Worm (Caenorhabditis elegans) whole organism, L1 larva: ENCODE measurements around the gene C18E9.7.

Experiments
- blmp-1 ChIP-seq: fragments of 150-350 bp; optimal IDR thresholded peaks from 2 replicates; lab custom pipeline; 2014; ENCODE audit warnings: missing biosample characterization, missing genetic modification characterization
- ceh-82 ChIP-seq, 3 experiments: fragments of 150-350 bp in 1 of 3; sonication (generic microtip) in 2 of 3; optimal IDR thresholded peaks; 2 replicates each; lab custom pipeline; 2014 to 2017; ENCODE audit warnings: missing biosample characterization in 3 of 3, missing genetic modification characterization in 3 of 3
- dsc-1 ChIP-seq: sonication (generic microtip); optimal IDR thresholded peaks from 2 replicates; lab custom pipeline; 2016; ENCODE audit warnings: mild to moderate bottlenecking, missing genetic modification characterization, missing compliant biosample characterization
- efl-1 ChIP-seq, 4 experiments: fragments of 150-350 bp; optimal IDR thresholded peaks in 3 of 4; peaks in 1 of 4; 1 replicate in 1 of 4; 2 replicates in 3 of 4; lab custom pipeline; 2014; ENCODE audit warnings: missing biosample characterization in 2 of 4, missing genetic modification characterization in 2 of 4, missing genetic modification reagents in 2 of 4
- efl-3 ChIP-seq: fragments of 200-800 bp; sonication (Bioruptor generic); optimal IDR thresholded peaks from 2 replicates; lab custom pipeline; 2018; ENCODE audit warnings: mild to moderate bottlenecking, missing genetic modification characterization, missing compliant biosample characterization
- egl-13 ChIP-seq: sonication (generic microtip); optimal IDR thresholded peaks from 2 replicates; lab custom pipeline; 2016; ENCODE audit warnings: missing genotype, missing genetic modification reagents, missing genetic modification characterization, missing compliant biosample characterization
- elt-2 ChIP-seq: sonication (generic microtip); optimal IDR thresholded peaks from 2 replicates; lab custom pipeline; 2016; ENCODE audit warnings: missing genetic modification characterization, mild to moderate bottlenecking, inconsistent platforms, missing compliant biosample characterization, missing genetic modification reagents
- elt-3 ChIP-seq, 6 experiments: fragments of 150-350 bp in 1 of 6; sonication (generic microtip); optimal IDR thresholded peaks; 2 replicates each; lab custom pipeline; 2017 to 2018; ENCODE audit warnings: missing biosample characterization in 6 of 6, missing genetic modification characterization in 6 of 6, inconsistent platforms in 1 of 6
- ets-5 ChIP-seq: fragments of 200-800 bp; sonication (Bioruptor generic); IDR thresholded peaks from 2 replicates; pipeline ENCODE4 v1.3.6; 2022; ENCODE audit warnings: missing genetic modification characterization, missing compliant biosample characterization
- fkh-8 ChIP-seq: sonication (generic microtip); optimal IDR thresholded peaks from 2 replicates; lab custom pipeline; 2016; ENCODE audit warnings: mild to moderate bottlenecking, missing genetic modification characterization, missing compliant biosample characterization
- hlh-17 ChIP-seq: fragments of 200-800 bp; sonication (Bioruptor generic); optimal IDR thresholded peaks from 2 replicates; lab custom pipeline; 2018; ENCODE audit warnings: missing genetic modification characterization, mild to moderate bottlenecking, missing compliant biosample characterization, moderate library complexity, borderline replicate concordance
- irx-1 ChIP-seq: sonication (generic microtip); optimal IDR thresholded peaks from 2 replicates; lab custom pipeline; 2016; ENCODE audit warnings: missing genetic modification characterization, missing compliant biosample characterization
- isw-1 ChIP-seq: fragments of 200-800 bp; sonication (Bioruptor generic); IDR thresholded peaks from 2 replicates; pipeline ENCODE4 v1.3.6; 2022; ENCODE audit warnings: missing genetic modification characterization, missing compliant biosample characterization
- lin-13 ChIP-seq: fragments of 150-350 bp; optimal IDR thresholded peaks from 2 replicates; lab custom pipeline; 2014; ENCODE audit warnings: missing biosample characterization, missing genetic modification reagents, missing genetic modification characterization
- lin-14 ChIP-seq: fragments of 200-800 bp; sonication (Bioruptor generic); optimal IDR thresholded peaks from 2 replicates; lab custom pipeline; 2018; ENCODE audit warnings: mild to moderate bottlenecking, missing genetic modification characterization, moderate library complexity, missing compliant biosample characterization
- lin-35 ChIP-seq, 2 experiments: fragments of 150-350 bp; optimal IDR thresholded peaks; 2 replicates each; lab custom pipeline; 2014; ENCODE audit warnings: missing biosample characterization in 2 of 2, missing genetic modification characterization in 2 of 2, missing genetic modification reagents in 2 of 2
- lsy-2 ChIP-seq, 2 experiments: fragments of 150-350 bp; optimal IDR thresholded peaks; 2 replicates each; lab custom pipeline; 2014; ENCODE audit warnings: missing biosample characterization in 2 of 2, missing genetic modification characterization in 2 of 2
- nhr-11 ChIP-seq: fragments of 150-350 bp; optimal IDR thresholded peaks from 2 replicates; lab custom pipeline; 2014; ENCODE audit warnings: missing biosample characterization, missing genetic modification characterization
- nhr-12 ChIP-seq: sonication (generic microtip); optimal IDR thresholded peaks from 2 replicates; lab custom pipeline; 2017; ENCODE audit warnings: missing biosample characterization, missing genetic modification characterization
- nhr-19 ChIP-seq: fragments of 200-800 bp; sonication (Bioruptor generic); conservative IDR thresholded peaks from 2 replicates; pipeline ENCODE4 v1.3.6; 2022; ENCODE audit warnings: missing genetic modification characterization, missing compliant biosample characterization
- nhr-20 ChIP-seq: sonication (generic microtip); optimal IDR thresholded peaks from 2 replicates; lab custom pipeline; 2016; ENCODE audit warnings: mild to moderate bottlenecking, missing genetic modification characterization, missing compliant biosample characterization
- nhr-237 ChIP-seq: fragments of 150-350 bp; optimal IDR thresholded peaks from 2 replicates; lab custom pipeline; 2014; ENCODE audit warnings: missing biosample characterization, missing genetic modification characterization
- nhr-28 ChIP-seq: fragments of 150-350 bp; optimal IDR thresholded peaks from 2 replicates; lab custom pipeline; 2014; ENCODE audit warnings: missing biosample characterization, missing genetic modification characterization
- nhr-47 ChIP-seq: sonication (generic microtip); optimal IDR thresholded peaks from 2 replicates; lab custom pipeline; 2016; ENCODE audit warnings: mild to moderate bottlenecking, missing genetic modification characterization, moderate library complexity, missing compliant biosample characterization
- nhr-71 ChIP-seq: sonication (generic microtip); optimal IDR thresholded peaks from 2 replicates; lab custom pipeline; 2016; ENCODE audit warnings: mild to moderate bottlenecking, missing genetic modification characterization, moderate library complexity, missing compliant biosample characterization
- nhr-90 ChIP-seq: sonication (generic microtip); optimal IDR thresholded peaks from 2 replicates; lab custom pipeline; 2016; ENCODE audit warnings: mild to moderate bottlenecking, missing genetic modification characterization, missing compliant biosample characterization; ENCODE audit not compliant: poor library complexity
- pax-3 ChIP-seq: fragments of 200-800 bp; sonication (Bioruptor generic); optimal IDR thresholded peaks from 2 replicates; lab custom pipeline; 2018; ENCODE audit warnings: mild to moderate bottlenecking, missing genetic modification characterization, moderate library complexity, missing compliant biosample characterization
- pqm-1 ChIP-seq: sonication (generic microtip); optimal IDR thresholded peaks from 3 replicates; lab custom pipeline; 2017; ENCODE audit warnings: missing biosample characterization, missing genetic modification characterization
- rnt-1 ChIP-seq: sonication (generic microtip); optimal IDR thresholded peaks from 2 replicates; lab custom pipeline; 2016; ENCODE audit warnings: mild to moderate bottlenecking, missing genetic modification characterization, moderate library complexity, missing compliant biosample characterization
- snpc-4 ChIP-seq: fragments of 150-350 bp; optimal IDR thresholded peaks from 2 replicates; lab custom pipeline; 2014; ENCODE audit warnings: missing biosample characterization, missing genetic modification characterization
- sptf-1 ChIP-seq: fragments of 150-350 bp; optimal IDR thresholded peaks from 2 replicates; lab custom pipeline; 2014; ENCODE audit warnings: missing biosample characterization, missing genetic modification characterization
- sup-37 ChIP-seq: fragments of 200-800 bp; sonication (Bioruptor generic); optimal IDR thresholded peaks from 2 replicates; lab custom pipeline; 2018; ENCODE audit warnings: mild to moderate bottlenecking, missing genetic modification characterization, missing compliant biosample characterization
- swsn-7 ChIP-seq: sonication (generic microtip); optimal IDR thresholded peaks from 2 replicates; lab custom pipeline; 2016; ENCODE audit warnings: missing genetic modification characterization, missing compliant biosample characterization
- tbx-2 ChIP-seq: sonication (generic microtip); optimal IDR thresholded peaks from 2 replicates; lab custom pipeline; 2016; ENCODE audit warnings: missing genetic modification characterization, missing compliant biosample characterization
- unc-86 ChIP-seq: sonication (generic microtip); optimal IDR thresholded peaks from 2 replicates; lab custom pipeline; 2016; ENCODE audit warnings: missing genetic modification characterization, missing compliant biosample characterization
- xbp-1 ChIP-seq: sonication (generic microtip); optimal IDR thresholded peaks from 2 replicates; lab custom pipeline; 2016; ENCODE audit warnings: missing genetic modification characterization, missing compliant biosample characterization
- zag-1 ChIP-seq: fragments of 150-350 bp; optimal IDR thresholded peaks from 2 replicates; lab custom pipeline; 2014; ENCODE audit warnings: missing biosample characterization, missing genetic modification characterization

The C18E9.7 gene

ce11 chrII:9024312-9024711 is 41.7 kb upstream of the C18E9.7 start:
- TF ChIP-seq ceh-82 (tag; optimal IDR thresholded peaks at IDR 0.05; lab: Kevin White, UChicago) (no peak), snpc-4 (tag; lab: Kevin White, UChicago) (no peak)

DNA sequence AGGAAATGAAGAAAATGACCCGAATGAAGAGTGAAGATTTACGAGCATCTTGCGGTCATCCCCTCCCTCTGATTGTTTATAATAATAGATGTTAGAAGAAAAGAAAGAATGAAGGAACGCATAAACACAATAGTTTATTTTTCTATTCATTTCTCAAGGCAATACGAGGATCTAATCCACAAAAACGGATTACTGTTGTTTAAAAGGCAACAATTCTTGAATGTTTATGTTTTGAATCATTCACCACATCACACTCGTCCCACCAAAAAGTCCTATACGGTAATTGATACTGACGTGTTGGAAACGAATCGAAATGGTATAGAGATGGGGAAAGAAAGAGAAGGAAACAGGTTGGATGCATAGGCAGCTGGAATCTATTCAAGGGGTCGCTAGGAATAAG is 39.0 kb upstream of the C18E9.7 start:
- TF ChIP-seq efl-1 (optimal IDR thresholded peaks at IDR 0.05; lab: Kevin White, UChicago) (no peak), efl-1 (GFP tag; optimal IDR thresholded peaks at IDR 0.05 in 1 of 2; lab: Kevin White, UChicago) (peak in 1 of 2 experiments; percentile 10), irx-1 (tag; lab: Kevin White, UChicago) (peak; percentile 1), sptf-1 (tag; lab: Kevin White, UChicago) (no peak), blmp-1 (peak; percentile 11), hlh-17 (GFP tag; lab: Kevin White, UChicago) (no peak)

- TF ChIP-seq sup-37 (no peak), blmp-1 (peak; percentile 98), elt-3 (tag; optimal IDR thresholded peaks at IDR 0.05; lab: Kevin White, UChicago) (peak in 1 of 6 experiments; percentile 3)
These were observed 37.1 kb upstream of the C18E9.7 start, which contains the start of gene dep-1 for ce11 chrII:9019704-9020103. dep-1 (minus strand) TSS chrII:9019798.

- TF ChIP-seq pax-3 (tag; lab: Kevin White, UChicago) (no peak), nhr-12 (tag; lab: Kevin White, UChicago) (no peak), nhr-11 (no peak), nhr-19 (GFP tag; lab: Robert Waterston, UW) (no peak)
These were observed 35.0 kb upstream of the C18E9.7 start for ce11 chrII:9017628-9018027.

ce11 chrII:9014877-9015505 is 32.4 kb upstream of the C18E9.7 start:
- TF ChIP-seq blmp-1 (peak; percentile 53), isw-1 (GFP tag; lab: Robert Waterston, UW) (no peak), nhr-71 (peak; percentile 21), rnt-1 (tag; lab: Kevin White, UChicago) (peak; percentile 7), lin-14 (peak; percentile 70), efl-1 (optimal IDR thresholded peaks at IDR 0.05; lab: Kevin White, UChicago) (no peak), efl-1 (GFP tag; optimal IDR thresholded peaks at IDR 0.05 in 1 of 2; lab: Kevin White, UChicago) (peak in 1 of 2 experiments; percentile 37), nhr-12 (tag; lab: Kevin White, UChicago) (no peak), fkh-8 (tag; lab: Kevin White, UChicago) (peak; percentile 60), egl-13 (peak; percentile 38), dsc-1 (tag; lab: Kevin White, UChicago) (peak; percentile 92)

DNA sequence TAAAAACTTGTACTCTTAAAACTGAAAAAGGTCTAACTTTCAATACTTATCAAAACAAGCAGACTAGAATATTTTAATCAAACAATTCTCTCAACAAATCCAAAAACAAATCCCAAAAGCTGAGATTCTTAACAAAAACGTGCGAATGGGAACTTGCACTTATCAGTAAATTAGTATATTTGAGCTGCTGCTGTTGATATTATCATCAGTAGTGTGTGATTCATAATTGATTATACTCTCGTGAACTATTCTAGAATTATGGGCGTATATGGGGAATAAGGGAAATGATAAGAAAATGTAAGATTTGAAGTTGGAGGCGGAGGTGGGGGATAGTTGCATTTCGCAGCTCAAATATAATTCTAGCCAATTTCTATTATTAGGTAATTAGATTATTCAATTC is 31.6 kb upstream of the C18E9.7 start:
- TF ChIP-seq elt-2 (tag; lab: Kevin White, UChicago) (peak; percentile 37), dsc-1 (tag; lab: Kevin White, UChicago) (peak; percentile 61), hlh-17 (GFP tag; lab: Kevin White, UChicago) (no peak)

- TF ChIP-seq nhr-71, result peak; percentile 49
- TF ChIP-seq nhr-20 (tag; lab: Kevin White, UChicago), result peak; percentile 14
- TF ChIP-seq lsy-2 (tag; optimal IDR thresholded peaks at IDR 0.05; lab: Kevin White, UChicago), result peak in 1 of 2 experiments; percentile 0
- TF ChIP-seq irx-1 (tag; lab: Kevin White, UChicago), result peak; percentile 1
- TF ChIP-seq pqm-1, result no peak
- TF ChIP-seq lin-35 (GFP tag; optimal IDR thresholded peaks at IDR 0.05; lab: Kevin White, UChicago), result no peak
- TF ChIP-seq nhr-28 (tag; lab: Kevin White, UChicago), result no peak
- no peak for TF ChIP-seq elt-2 (tag; lab: Kevin White, UChicago)
- TF ChIP-seq fkh-8 (tag; lab: Kevin White, UChicago), result peak; percentile 67
- no peak for TF ChIP-seq efl-3
- no peak for TF ChIP-seq elt-3 (tag; optimal IDR thresholded peaks at IDR 0.05; lab: Kevin White, UChicago)
- TF ChIP-seq ets-5, result no peak
- TF ChIP-seq nhr-90, result no peak
- TF ChIP-seq sptf-1 (tag; lab: Kevin White, UChicago), result no peak
- peak; percentile 19 for TF ChIP-seq nhr-47
- TF ChIP-seq egl-13, result peak; percentile 2
- no peak for TF ChIP-seq lin-13 (GFP tag; lab: Kevin White, UChicago)
- peak; percentile 30 for TF ChIP-seq xbp-1 (tag; lab: Kevin White, UChicago)
- TF ChIP-seq rnt-1 (tag; lab: Kevin White, UChicago), result no peak
- no peak for TF ChIP-seq unc-86 (tag; lab: Kevin White, UChicago)
- TF ChIP-seq lin-14, result peak; percentile 67
- no peak for TF ChIP-seq zag-1 (tag; lab: Kevin White, UChicago)
- peak; percentile 10 for TF ChIP-seq tbx-2
- no peak for TF ChIP-seq nhr-237 (tag; lab: Kevin White, UChicago)
- peak; percentile 16 for TF ChIP-seq swsn-7 (tag; lab: Kevin White, UChicago)
These were observed 30.8 kb upstream of the C18E9.7 start for ce11 chrII:9013341-9013740.
